Fruit fly (Drosophila melanogaster): Measurements from ENCODE around the gene CG18132.

DNA sequence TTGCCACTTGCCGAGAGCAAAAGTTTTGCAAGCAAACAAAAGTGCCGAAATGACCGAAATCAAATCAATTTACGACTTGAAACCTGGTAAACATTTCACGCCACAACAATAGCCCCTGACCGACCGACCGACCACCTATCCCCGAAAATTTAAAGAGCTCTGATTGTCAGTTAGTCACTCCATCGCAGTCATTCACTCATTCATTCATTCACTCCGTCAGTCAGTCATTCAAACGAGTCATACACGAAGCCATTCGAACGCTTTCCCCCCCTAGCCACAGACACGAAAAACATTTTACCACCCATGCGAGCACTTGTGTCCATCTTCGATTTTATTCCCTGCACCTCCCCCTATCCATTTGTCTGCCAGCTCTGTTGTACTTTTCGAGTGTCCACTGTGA, 30.6 kb upstream of the CG18132 start:
- TF ChIP-seq Clk (GFP tag; optimal IDR thresholded peaks at IDR 0.05): no peak
- TF ChIP-seq ovo (GFP tag; optimal IDR thresholded peaks at IDR 0.05): no peak
- TF ChIP-seq Mnt (GFP tag; optimal IDR thresholded peaks at IDR 0.05): no peak
- TF ChIP-seq toe (GFP tag; optimal IDR thresholded peaks at IDR 0.05): no peak
- no peak for TF ChIP-seq pad (GFP tag; optimal IDR thresholded peaks at IDR 0.05)
- TF ChIP-seq CG5204 (GFP tag; optimal IDR thresholded peaks at IDR 0.05): no peak
- no peak for TF ChIP-seq bab1 (GFP tag; optimal IDR thresholded peaks at IDR 0.05)
- TF ChIP-seq cic (GFP tag; optimal IDR thresholded peaks at IDR 0.05): no peak
- TF ChIP-seq CG14711 (tag; optimal IDR thresholded peaks at IDR 0.05): no peak
- no peak for TF ChIP-seq CG12768 (GFP tag; optimal IDR thresholded peaks at IDR 0.05)
